Worm (Caenorhabditis elegans) whole organism, late embryonic: Measurements from ENCODE around the gene Y41D4B.14.

Experiments
- C08G9.2 ChIP-seq: sonication (generic microtip); optimal IDR thresholded peaks from 2 replicates; lab custom pipeline; 2016; ENCODE audit warnings: mild to moderate bottlenecking, missing genetic modification characterization, moderate library complexity, missing compliant biosample characterization
- C38D4.7 ChIP-seq: fragments of 200-800 bp; sonication (Bioruptor generic); optimal IDR thresholded peaks from 2 replicates; lab custom pipeline; 2018; ENCODE audit warnings: mild to moderate bottlenecking, missing genetic modification characterization, moderate library complexity, missing compliant biosample characterization
- F13H6.1 ChIP-seq: sonication (generic microtip); optimal IDR thresholded peaks from 2 replicates; lab custom pipeline; 2016; ENCODE audit warnings: missing genetic modification characterization, missing compliant biosample characterization
- K02D7.2 ChIP-seq: sonication (generic microtip); optimal IDR thresholded peaks from 2 replicates; lab custom pipeline; 2017; ENCODE audit warnings: mild to moderate bottlenecking, missing genetic modification characterization, missing compliant biosample characterization
- K09A11.1 ChIP-seq: sonication (generic microtip); optimal IDR thresholded peaks from 2 replicates; lab custom pipeline; 2017; ENCODE audit warnings: antibody characterized with exemption, mild to moderate bottlenecking, missing genetic modification characterization, missing compliant biosample characterization; ENCODE audit not compliant: insufficient read depth
- Y22D7AL.16 ChIP-seq: sonication (generic microtip); optimal IDR thresholded peaks from 2 replicates; lab custom pipeline; 2016; ENCODE audit warnings: missing genetic modification characterization, missing compliant biosample characterization
- ahr-1 ChIP-seq: sonication (generic microtip); optimal IDR thresholded peaks from 2 replicates; lab custom pipeline; 2016; ENCODE audit warnings: missing genetic modification characterization, missing compliant biosample characterization
- ama-1 ChIP-seq: fragments of 150-350 bp; optimal IDR thresholded peaks from 2 replicates; lab custom pipeline; 2014
- ceh-14 ChIP-seq: sonication (generic microtip); optimal IDR thresholded peaks from 2 replicates; lab custom pipeline; 2016; ENCODE audit warnings: missing genotype, missing genetic modification characterization, missing compliant biosample characterization
- ceh-18 ChIP-seq: sonication (generic microtip); optimal IDR thresholded peaks from 2 replicates; lab custom pipeline; 2016; ENCODE audit warnings: missing genetic modification characterization, missing compliant biosample characterization
- ceh-19 ChIP-seq: fragments of 200-800 bp; sonication (Bioruptor generic); optimal IDR thresholded peaks from 2 replicates; lab custom pipeline; 2018; ENCODE audit warnings: mild to moderate bottlenecking, missing genetic modification characterization, missing compliant biosample characterization
- ceh-30 ChIP-seq: fragments of 150-350 bp; optimal IDR thresholded peaks from 2 replicates; lab custom pipeline; 2014; ENCODE audit warnings: missing biosample characterization, missing genetic modification characterization
- ceh-6 ChIP-seq: fragments of 200-800 bp; sonication (Bioruptor generic); optimal IDR thresholded peaks from 2 replicates; lab custom pipeline; 2018; ENCODE audit warnings: mild to moderate bottlenecking, missing genetic modification characterization, missing compliant biosample characterization
- che-1 ChIP-seq: sonication (generic microtip); optimal IDR thresholded peaks from 2 replicates; lab custom pipeline; 2016; ENCODE audit warnings: mild to moderate bottlenecking, missing genetic modification characterization, missing compliant biosample characterization
- dmd-4 ChIP-seq: sonication (generic microtip); optimal IDR thresholded peaks from 2 replicates; lab custom pipeline; 2016; ENCODE audit warnings: borderline replicate concordance, missing genetic modification characterization, missing compliant biosample characterization
- elt-2 ChIP-seq: sonication (generic microtip); optimal IDR thresholded peaks from 2 replicates; lab custom pipeline; 2016; ENCODE audit warnings: missing genetic modification reagents, missing genetic modification characterization, missing compliant biosample characterization
- ets-4 ChIP-seq: sonication (generic microtip); optimal IDR thresholded peaks from 2 replicates; lab custom pipeline; 2016; ENCODE audit warnings: missing genetic modification characterization, missing compliant biosample characterization
- eyg-1 ChIP-seq: sonication (generic microtip); optimal IDR thresholded peaks from 2 replicates; lab custom pipeline; 2016; ENCODE audit warnings: missing genotype, missing genetic modification characterization, missing compliant biosample characterization
- fkh-10 ChIP-seq: fragments of 150-350 bp; optimal IDR thresholded peaks from 2 replicates; lab custom pipeline; 2014; ENCODE audit warnings: missing biosample characterization, missing genetic modification reagents, missing genetic modification characterization
- gmeb-2 ChIP-seq: sonication (generic microtip); optimal IDR thresholded peaks from 2 replicates; lab custom pipeline; 2016; ENCODE audit warnings: missing genetic modification characterization, inconsistent platforms, missing compliant biosample characterization
- hlh-13 ChIP-seq: fragments of 200-800 bp; sonication (Bioruptor generic); optimal IDR thresholded peaks from 2 replicates; lab custom pipeline; 2018; ENCODE audit warnings: mild to moderate bottlenecking, missing genetic modification characterization, missing compliant biosample characterization
- hlh-15 ChIP-seq: sonication (generic microtip); optimal IDR thresholded peaks from 2 replicates; lab custom pipeline; 2016; ENCODE audit warnings: missing genetic modification characterization, missing compliant biosample characterization
- hlh-30 ChIP-seq: sonication (generic microtip); optimal IDR thresholded peaks from 2 replicates; lab custom pipeline; 2017; ENCODE audit warnings: antibody characterized with exemption, missing genetic modification characterization, missing compliant biosample characterization; ENCODE audit not compliant: insufficient read depth
- hlh-6 ChIP-seq: sonication (generic microtip); optimal IDR thresholded peaks from 2 replicates; lab custom pipeline; 2016; ENCODE audit warnings: missing genotype, missing genetic modification characterization, missing compliant biosample characterization
- madf-2 ChIP-seq: sonication (generic microtip); optimal IDR thresholded peaks from 2 replicates; lab custom pipeline; 2017; ENCODE audit warnings: missing genetic modification characterization, missing compliant biosample characterization
- mec-3 ChIP-seq: sonication (generic microtip); optimal IDR thresholded peaks from 2 replicates; lab custom pipeline; 2016; ENCODE audit warnings: borderline replicate concordance, missing genetic modification characterization, missing compliant biosample characterization
- nfya-1 ChIP-seq: sonication (generic microtip); optimal IDR thresholded peaks from 2 replicates; lab custom pipeline; 2017; ENCODE audit warnings: missing genetic modification characterization, mild to moderate bottlenecking, missing compliant biosample characterization, antibody characterized with exemption, moderate library complexity
- nhr-232 ChIP-seq: sonication (generic microtip); optimal IDR thresholded peaks from 2 replicates; lab custom pipeline; 2016; ENCODE audit warnings: missing genetic modification characterization, missing compliant biosample characterization
- npax-4 ChIP-seq: sonication (generic microtip); optimal IDR thresholded peaks from 2 replicates; lab custom pipeline; 2016; ENCODE audit warnings: missing genetic modification characterization, missing compliant biosample characterization
- odd-2 ChIP-seq: sonication (generic microtip); optimal IDR thresholded peaks from 2 replicates; lab custom pipeline; 2017; ENCODE audit warnings: antibody characterized with exemption, mild to moderate bottlenecking, missing genetic modification characterization, missing compliant biosample characterization
- pat-9 ChIP-seq: fragments of 200-800 bp; sonication (Bioruptor generic); optimal IDR thresholded peaks from 2 replicates; lab custom pipeline; 2018; ENCODE audit warnings: mild to moderate bottlenecking, missing genetic modification characterization, moderate library complexity, missing compliant biosample characterization
- pha-2 ChIP-seq: sonication (generic microtip); optimal IDR thresholded peaks from 2 replicates; lab custom pipeline; 2017; ENCODE audit warnings: mild to moderate bottlenecking, missing genetic modification characterization, missing compliant biosample characterization
- pha-4 ChIP-seq: fragments of 150-350 bp; optimal IDR thresholded peaks from 2 replicates; lab custom pipeline; 2018; ENCODE audit warnings: missing biosample characterization, missing genetic modification reagents, missing genetic modification characterization
- pros-1 ChIP-seq: fragments of 150-350 bp; optimal IDR thresholded peaks from 2 replicates; lab custom pipeline; 2014; ENCODE audit warnings: missing biosample characterization, missing genetic modification reagents, missing genetic modification characterization
- ref-2 ChIP-seq: sonication (generic microtip); optimal IDR thresholded peaks from 2 replicates; lab custom pipeline; 2016; ENCODE audit warnings: missing genetic modification characterization, missing compliant biosample characterization
- rnt-1 ChIP-seq: sonication (generic microtip); optimal IDR thresholded peaks from 2 replicates; lab custom pipeline; 2016; ENCODE audit warnings: missing genetic modification characterization, missing compliant biosample characterization
- sox-2 ChIP-seq: fragments of 200-800 bp; sonication (Bioruptor generic); IDR thresholded peaks from 2 replicates; pipeline ENCODE4 v1.3.6; 2022; ENCODE audit warnings: missing genetic modification reagents, missing genetic modification characterization, missing compliant biosample characterization
- sox-4 ChIP-seq: sonication (generic microtip); optimal IDR thresholded peaks from 2 replicates; lab custom pipeline; 2017; ENCODE audit warnings: mild to moderate bottlenecking, missing genetic modification characterization, inconsistent platforms, missing compliant biosample characterization
- syd-9 ChIP-seq: sonication (generic microtip); optimal IDR thresholded peaks from 2 replicates; lab custom pipeline; 2016; ENCODE audit warnings: mild to moderate bottlenecking, missing genetic modification characterization, moderate library complexity, missing compliant biosample characterization
- tbx-2 ChIP-seq: sonication (generic microtip); optimal IDR thresholded peaks from 2 replicates; lab custom pipeline; 2016; ENCODE audit warnings: missing genetic modification characterization, missing compliant biosample characterization
- tbx-7 ChIP-seq: sonication (generic microtip); optimal IDR thresholded peaks from 2 replicates; lab custom pipeline; 2016; ENCODE audit warnings: missing genotype, missing genetic modification characterization, missing compliant biosample characterization
- unc-42 ChIP-seq: sonication (generic microtip); optimal IDR thresholded peaks from 2 replicates; lab custom pipeline; 2016; ENCODE audit warnings: missing genotype, missing genetic modification characterization, missing compliant biosample characterization
- unc-55 ChIP-seq: sonication (generic microtip); optimal IDR thresholded peaks from 2 replicates; lab custom pipeline; 2017; ENCODE audit warnings: missing biosample characterization, missing genetic modification reagents, missing genetic modification characterization

The Y41D4B.14 gene

DNA sequence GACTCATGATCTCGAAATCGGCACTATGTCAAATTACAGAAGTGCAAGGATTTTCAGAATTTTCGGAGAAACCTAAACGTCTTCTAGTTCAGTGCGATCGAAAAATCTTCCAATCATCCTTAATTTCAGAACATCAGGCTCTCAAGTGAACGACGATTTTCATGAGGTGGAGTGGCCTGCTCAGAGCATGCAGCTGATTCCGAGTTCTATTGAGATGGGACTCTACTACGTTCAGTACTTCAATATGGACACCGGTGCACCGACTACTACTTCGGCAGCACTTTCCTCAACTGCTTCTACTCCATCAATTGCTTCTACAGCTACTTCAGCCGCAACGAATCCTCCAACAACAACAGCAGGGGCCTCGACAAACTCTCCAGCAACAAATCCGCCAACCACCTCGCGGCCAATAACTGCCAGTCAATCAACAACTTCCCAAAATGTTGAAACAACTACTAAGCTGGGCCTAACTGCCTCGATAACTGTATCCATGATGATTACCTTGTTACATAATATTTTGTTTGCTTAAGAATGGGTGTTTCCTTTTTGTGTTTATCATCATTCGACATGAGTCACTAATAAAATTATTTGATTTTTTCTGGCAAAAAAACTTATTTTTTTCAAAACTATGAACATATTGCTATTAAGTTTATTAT, 13.2 kb upstream of the Y41D4B.14 start, which contains the start of gene Y41D4B.15:
Y41D4B.15 (plus strand) TSS at position 606 of the 656 bp plus-strand sequence.
- no peak for TF ChIP-seq ets-4 (tag; lab: Kevin White, UChicago)
- no peak for TF ChIP-seq rnt-1 (tag; lab: Kevin White, UChicago)
- TF ChIP-seq fkh-10 = no peak
- no peak for TF ChIP-seq hlh-13 (GFP tag; lab: Kevin White, UChicago)
- no peak for TF ChIP-seq pat-9 (tag; lab: Kevin White, UChicago)
- no peak for TF ChIP-seq sox-4 (tag; lab: Kevin White, UChicago)
- TF ChIP-seq Y22D7AL.16 = no peak
- no peak for TF ChIP-seq ceh-19 (GFP tag; lab: Kevin White, UChicago)

ce11 chrIV:1565725-1566124, 11.1 kb upstream of the Y41D4B.14 start:
- no peak for TF ChIP-seq K02D7.2
- no peak for TF ChIP-seq ahr-1 (tag; lab: Kevin White, UChicago)
- no peak for TF ChIP-seq pha-2 (tag; lab: Kevin White, UChicago)
- no peak for TF ChIP-seq dmd-4
- no peak for TF ChIP-seq Y22D7AL.16
- no peak for TF ChIP-seq syd-9 (tag; lab: Kevin White, UChicago)
- TF ChIP-seq pha-4 (tag; lab: Kevin White, UChicago) = no peak
- TF ChIP-seq K09A11.1 = no peak
- TF ChIP-seq unc-55 = no peak
- no peak for TF ChIP-seq pat-9 (tag; lab: Kevin White, UChicago)
- no peak for TF ChIP-seq fkh-10
- TF ChIP-seq ceh-19 (GFP tag; lab: Kevin White, UChicago) = no peak
- no peak for TF ChIP-seq mec-3 (tag; lab: Kevin White, UChicago)
- TF ChIP-seq ref-2 (tag; lab: Kevin White, UChicago) = no peak

DNA sequence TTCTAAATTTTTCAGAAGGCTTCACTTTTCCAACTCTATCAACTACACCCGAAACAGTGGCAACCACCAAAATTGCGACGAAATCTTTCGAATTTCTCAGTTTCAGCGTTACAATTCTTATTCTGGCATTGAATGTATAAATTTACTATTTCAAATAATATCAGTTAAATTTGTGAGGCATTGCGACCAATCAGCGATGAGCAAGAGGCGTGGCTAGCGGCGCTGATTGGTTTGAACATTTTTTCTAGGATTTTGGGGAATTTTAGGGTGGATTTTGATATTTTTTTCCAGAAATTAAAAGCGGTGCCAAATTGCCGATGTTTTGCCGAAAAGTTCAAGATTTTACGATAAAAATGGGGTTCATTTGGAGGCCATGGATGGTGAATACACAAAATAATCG, 9.3 kb upstream of the Y41D4B.14 start:
- TF ChIP-seq nfya-1 (peak; percentile 96), pros-1 (tag; lab: Kevin White, UChicago) (no peak), ceh-18 (tag; lab: Kevin White, UChicago) (no peak)

ce11 chrIV:1595802-1596201, 19.0 kb downstream of the Y41D4B.14 start, which contains the start of gene npp-8:
TSS of gene npp-8 (minus strand) at chrIV:1595824.
- TF ChIP-seq nhr-232 (tag; lab: Kevin White, UChicago) (peak; percentile 64), nfya-1 (peak; percentile 89), tbx-7 (tag; lab: Kevin White, UChicago) (peak; percentile 51), npax-4 (tag; lab: Kevin White, UChicago) (peak; percentile 34), ahr-1 (tag; lab: Kevin White, UChicago) (peak; percentile 75), ceh-6 (GFP tag; lab: Kevin White, UChicago) (peak; percentile 67), hlh-15 (tag; lab: Kevin White, UChicago) (peak; percentile 56), dmd-4 (peak; percentile 62), C08G9.2 (tag; lab: Kevin White, UChicago) (peak; percentile 86), K02D7.2 (peak; percentile 79), mec-3 (tag; lab: Kevin White, UChicago) (peak; percentile 65), unc-42 (tag; lab: Kevin White, UChicago) (peak; percentile 61), F13H6.1 (tag; lab: Kevin White, UChicago) (peak; percentile 82), che-1 (tag; lab: Kevin White, UChicago) (peak; percentile 74), hlh-13 (GFP tag; lab: Kevin White, UChicago) (peak; percentile 55), pat-9 (tag; lab: Kevin White, UChicago) (peak; percentile 85), unc-55 (no peak), pha-2 (tag; lab: Kevin White, UChicago) (peak; percentile 88), madf-2 (tag; lab: Kevin White, UChicago) (peak; percentile 58), tbx-2 (peak; percentile 93), K09A11.1 (peak; percentile 66), ama-1 (lab: Kevin White, UChicago) (no peak), sox-4 (tag; lab: Kevin White, UChicago) (peak; percentile 80), rnt-1 (tag; lab: Kevin White, UChicago) (peak; percentile 90), hlh-30 (peak; percentile 79), gmeb-2 (tag; lab: Kevin White, UChicago) (peak; percentile 73), sox-2 (GFP tag; lab: Robert Waterston, UW) (no peak), ceh-30 (tag; lab: Kevin White, UChicago) (peak; percentile 64), ets-4 (tag; lab: Kevin White, UChicago) (peak; percentile 72), ceh-14 (peak; percentile 91), hlh-6 (peak; percentile 87), elt-2 (tag; lab: Kevin White, UChicago) (peak; percentile 92), eyg-1 (tag; lab: Kevin White, UChicago) (no peak), ref-2 (tag; lab: Kevin White, UChicago) (peak; percentile 93), odd-2 (tag; lab: Kevin White, UChicago) (no peak), C38D4.7 (GFP tag; lab: Kevin White, UChicago) (peak; percentile 69)
